Fruit fly (Drosophila melanogaster) whole organism, embryonic: Measurements from ENCODE around the gene CG4704.

Experiments used
- ATbp ChIP-seq: fragments of 200-800 bp; sonication (Bioruptor generic); optimal IDR thresholded peaks from 2 replicates; lab custom pipeline; 2017; ENCODE audit warnings: missing biosample characterization, mild to moderate bottlenecking, missing genetic modification characterization, missing genetic modification reagents
- Ada2b ChIP-seq: fragments of 200-800 bp; sonication (Bioruptor generic); IDR thresholded peaks from 2 replicates; pipeline ENCODE4 v1.3.6; 2022; ENCODE audit warnings: missing biosample characterization, missing genetic modification characterization
- Awh ChIP-seq: fragments of 200-800 bp; sonication (Bioruptor generic); IDR thresholded peaks from 2 replicates; pipeline ENCODE4, ENCODE4 v1.3.6; 2022; ENCODE audit warnings: missing biosample characterization, missing genetic modification characterization
- CG1024 ChIP-seq: fragments of 200-800 bp; sonication (Bioruptor generic); IDR thresholded peaks from 2 replicates; pipeline ENCODE4 v1.3.6; 2022; ENCODE audit warnings: missing biosample characterization, missing genetic modification characterization
- CG10366 ChIP-seq: fragments of 200-800 bp; sonication (Bioruptor generic); IDR thresholded peaks from 2 replicates; pipeline ENCODE4 v1.3.6; 2022; ENCODE audit warnings: missing biosample characterization, missing genetic modification characterization
- CG10654 ChIP-seq: fragments of 200-800 bp; sonication (Bioruptor generic); optimal IDR thresholded peaks from 2 replicates; lab custom pipeline; 2016; ENCODE audit warnings: missing biosample characterization, missing genetic modification characterization
- CG10959 ChIP-seq: fragments of 200-800 bp; sonication (Bioruptor generic); IDR thresholded peaks from 2 replicates; pipeline ENCODE4 v1.3.6; 2022; ENCODE audit warnings: missing biosample characterization, missing genetic modification characterization
- CG10979 ChIP-seq: fragments of 200-800 bp; sonication (Bioruptor generic); optimal IDR thresholded peaks from 2 replicates; lab custom pipeline; 2018; ENCODE audit warnings: missing biosample characterization, mild to moderate bottlenecking, missing genetic modification characterization, moderate library complexity
- CG12071 ChIP-seq: fragments of 200-800 bp; sonication (Bioruptor generic); optimal IDR thresholded peaks from 3 replicates; lab custom pipeline; 2018; ENCODE audit warnings: missing biosample characterization, mild to moderate bottlenecking, missing genetic modification characterization
- CG13775 ChIP-seq: fragments of 200-800 bp; sonication (Bioruptor generic); optimal IDR thresholded peaks from 3 replicates; lab custom pipeline; 2017; ENCODE audit warnings: missing biosample characterization, mild to moderate bottlenecking, missing genetic modification characterization
- CG1602 ChIP-seq: fragments of 200-800 bp; sonication (Bioruptor generic); optimal IDR thresholded peaks from 3 replicates; lab custom pipeline; 2016; ENCODE audit warnings: missing biosample characterization, missing genetic modification characterization
- CG17802 ChIP-seq: fragments of 200-800 bp; sonication (Bioruptor generic); optimal IDR thresholded peaks from 2 replicates; lab custom pipeline; 2018; ENCODE audit warnings: missing biosample characterization, mild to moderate bottlenecking, missing genetic modification characterization, moderate library complexity
- CG2678 ChIP-seq: fragments of 200-800 bp; sonication (Bioruptor generic); optimal IDR thresholded peaks from 3 replicates; lab custom pipeline; 2019; ENCODE audit warnings: missing biosample characterization, mild to moderate bottlenecking, missing genetic modification characterization, moderate library complexity
- CG31224 ChIP-seq: fragments of 200-800 bp; sonication (Bioruptor generic); IDR thresholded peaks from 2 replicates; pipeline ENCODE4 v1.3.6; 2022; ENCODE audit warnings: missing biosample characterization, missing genetic modification characterization
- CG3995 ChIP-seq: fragments of 200-800 bp; sonication (Bioruptor generic); optimal IDR thresholded peaks from 3 replicates; lab custom pipeline; 2016; ENCODE audit warnings: missing biosample characterization, missing genetic modification characterization
- CG42726 ChIP-seq: fragments of 200-800 bp; sonication (Bioruptor generic); IDR thresholded peaks from 2 replicates; pipeline ENCODE4 v1.3.6; 2022; ENCODE audit warnings: missing biosample characterization, missing genetic modification characterization; ENCODE audit not compliant: partially characterized antibody
- CG4424 ChIP-seq: fragments of 200-800 bp; sonication (Bioruptor generic); optimal IDR thresholded peaks from 3 replicates; lab custom pipeline; 2016; ENCODE audit warnings: missing biosample characterization, missing genetic modification characterization
- CG4707 ChIP-seq: fragments of 200-800 bp; sonication (Bioruptor generic); optimal IDR thresholded peaks from 2 replicates; lab custom pipeline; 2018; ENCODE audit warnings: missing biosample characterization, mild to moderate bottlenecking, missing genetic modification characterization, moderate library complexity
- CG6272 ChIP-seq: fragments of 200-800 bp; sonication (Bioruptor generic); IDR thresholded peaks from 2 replicates; pipeline ENCODE4 v1.3.6; 2022; ENCODE audit warnings: missing biosample characterization, missing genetic modification characterization
- CG8281 ChIP-seq: fragments of 200-800 bp; sonication (Bioruptor generic); optimal IDR thresholded peaks from 2 replicates; lab custom pipeline; 2018; ENCODE audit warnings: missing biosample characterization, mild to moderate bottlenecking, missing genetic modification characterization, moderate library complexity
- CG8765 ChIP-seq: fragments of 200-800 bp; sonication (Bioruptor generic); IDR thresholded peaks from 2 replicates; pipeline ENCODE4 v1.3.6; 2022; ENCODE audit warnings: missing biosample characterization, missing genetic modification characterization
- CG9797 ChIP-seq: fragments of 200-800 bp; sonication (Bioruptor generic); optimal IDR thresholded peaks from 3 replicates; lab custom pipeline; 2018; ENCODE audit warnings: missing biosample characterization, mild to moderate bottlenecking, missing genetic modification characterization
- CG9932 ChIP-seq: fragments of 200-800 bp; sonication (Bioruptor generic); IDR thresholded peaks from 2 replicates; pipeline ENCODE4 v1.3.6; 2022; ENCODE audit warnings: missing biosample characterization, missing genetic modification characterization
- CTCF ChIP-seq: fragments of 200-800 bp; sonication (Bioruptor generic); optimal IDR thresholded peaks from 2 replicates; lab custom pipeline; 2017; ENCODE audit warnings: missing biosample characterization, mild to moderate bottlenecking, missing genetic modification characterization, moderate library complexity
- Dip3 ChIP-seq: fragments of 200-800 bp; sonication (Bioruptor generic); optimal IDR thresholded peaks from 3 replicates; lab custom pipeline; 2016; ENCODE audit warnings: missing biosample characterization, missing genetic modification characterization
- Dll ChIP-seq: fragments of 200-800 bp; sonication (Bioruptor generic); IDR thresholded peaks from 4 replicates; pipeline ENCODE4 v1.3.6; 2022; ENCODE audit warnings: missing biosample characterization, missing genetic modification characterization; ENCODE audit not compliant: partially characterized antibody
- E2f2 ChIP-seq: fragments of 200-800 bp; sonication (Bioruptor generic); IDR thresholded peaks from 2 replicates; pipeline ENCODE4 v1.3.6; 2022; ENCODE audit warnings: missing biosample characterization, missing genetic modification characterization
- Ets65A ChIP-seq: fragments of 200-800 bp; sonication (Bioruptor generic); peaks from one replicate; lab custom pipeline; 2016; ENCODE audit warnings: missing biosample characterization, missing genetic modification characterization
- HLH4C ChIP-seq: fragments of 200-800 bp; sonication (Bioruptor generic); IDR thresholded peaks from 3 replicates; pipeline ENCODE4 v1.3.6; 2022; ENCODE audit warnings: missing biosample characterization, missing genetic modification characterization; ENCODE audit not compliant: partially characterized antibody
- Kr ChIP-seq: fragments of 200-800 bp; sonication (Bioruptor generic); optimal IDR thresholded peaks from 2 replicates; lab custom pipeline; 2017; ENCODE audit warnings: missing biosample characterization, mild to moderate bottlenecking, missing genetic modification characterization
- NC2β ChIP-seq: fragments of 200-800 bp; sonication (Bioruptor generic); optimal IDR thresholded peaks from 2 replicates; lab custom pipeline; 2016; ENCODE audit warnings: missing biosample characterization, missing genetic modification characterization
- Side ChIP-seq: fragments of 200-800 bp; sonication (Bioruptor generic); optimal IDR thresholded peaks from 2 replicates; lab custom pipeline; 2016; ENCODE audit warnings: missing biosample characterization, missing genetic modification characterization
- TFAM ChIP-seq: fragments of 200-800 bp; sonication (Bioruptor generic); optimal IDR thresholded peaks from 2 replicates; lab custom pipeline; 2017; ENCODE audit warnings: missing biosample characterization, missing genetic modification characterization, inconsistent platforms
- Taf1 ChIP-seq: fragments of 200-800 bp; sonication (Bioruptor generic); IDR thresholded peaks from 2 replicates; pipeline ENCODE4 v1.3.6; 2022; ENCODE audit warnings: missing biosample characterization, missing genetic modification characterization
- Trl ChIP-seq, 3 experiments: fragments of >200 bp in 2 of 3; fragments of 200-800 bp in 1 of 3; sonication (Bioruptor generic) in 1 of 3; optimal IDR thresholded peaks; 2 replicates in 1 of 3; 3 replicates in 2 of 3; lab custom pipeline; 2016 to 2017; ENCODE audit warnings: missing biosample characterization in 1 of 3, missing genetic modification characterization in 1 of 3
- Vsx1 ChIP-seq: fragments of 200-800 bp; sonication (Bioruptor generic); optimal IDR thresholded peaks from 2 replicates; lab custom pipeline; 2017; ENCODE audit warnings: missing biosample characterization, mild to moderate bottlenecking, missing genetic modification characterization, missing genetic modification reagents
- bab2 ChIP-seq: fragments of 200-800 bp; sonication (Bioruptor generic); optimal IDR thresholded peaks from 2 replicates; lab custom pipeline; 2016; ENCODE audit warnings: missing biosample characterization, missing genetic modification characterization
- bsh ChIP-seq, 2 experiments: fragments of 200-800 bp; sonication (Bioruptor generic); optimal IDR thresholded peaks; 2 replicates each; lab custom pipeline; 2017 to 2018; ENCODE audit warnings: mild to moderate bottlenecking in 2 of 2, missing biosample characterization in 2 of 2, missing genetic modification characterization in 2 of 2, moderate library complexity in 1 of 2
- chif ChIP-seq, 2 experiments: fragments of 200-800 bp; sonication (Bioruptor generic); optimal IDR thresholded peaks; 3 replicates each; lab custom pipeline; 2016; ENCODE audit warnings: missing biosample characterization in 2 of 2, missing genetic modification characterization in 2 of 2
- crp ChIP-seq, 2 experiments: fragments of 200-800 bp; sonication (Bioruptor generic); optimal IDR thresholded peaks; 2 replicates in 1 of 2; 3 replicates in 1 of 2; lab custom pipeline; 2017; ENCODE audit warnings: missing biosample characterization in 2 of 2, missing genetic modification characterization in 2 of 2, mild to moderate bottlenecking in 1 of 2, moderate library complexity in 1 of 2
- danr ChIP-seq: fragments of 200-800 bp; sonication (Bioruptor generic); IDR thresholded peaks from 2 replicates; pipeline ENCODE4 v1.3.6; 2022; ENCODE audit warnings: missing biosample characterization, missing genetic modification characterization
- dmrt11E ChIP-seq: fragments of 200-800 bp; sonication (Bioruptor generic); optimal IDR thresholded peaks from 3 replicates; lab custom pipeline; 2018; ENCODE audit warnings: missing biosample characterization, mild to moderate bottlenecking, missing genetic modification characterization, moderate library complexity
- dmrt99B ChIP-seq: fragments of 200-800 bp; sonication (Bioruptor generic); optimal IDR thresholded peaks from 2 replicates; lab custom pipeline; 2018; ENCODE audit warnings: missing biosample characterization, mild to moderate bottlenecking, missing genetic modification characterization, moderate library complexity
- en ChIP-seq: fragments of 200-800 bp; sonication (Bioruptor generic); optimal IDR thresholded peaks from 2 replicates; lab custom pipeline; 2016; ENCODE audit warnings: missing biosample characterization, missing genetic modification characterization
- fd3F ChIP-seq: fragments of 200-800 bp; sonication (Bioruptor generic); optimal IDR thresholded peaks from 2 replicates; lab custom pipeline; 2018; ENCODE audit warnings: missing biosample characterization, mild to moderate bottlenecking, missing genetic modification characterization, moderate library complexity
- grn ChIP-seq: fragments of 200-800 bp; sonication (Bioruptor generic); optimal IDR thresholded peaks from 3 replicates; lab custom pipeline; 2017; ENCODE audit warnings: missing biosample characterization, missing genetic modification characterization
- her ChIP-seq: fragments of 200-800 bp; sonication (Bioruptor generic); optimal IDR thresholded peaks from 2 replicates; lab custom pipeline; 2016; ENCODE audit warnings: missing biosample characterization, missing genetic modification characterization
- inv ChIP-seq: fragments of 200-800 bp; sonication (Bioruptor generic); IDR thresholded peaks from 2 replicates; pipeline ENCODE4 v1.3.6; 2022; ENCODE audit warnings: missing biosample characterization, missing genetic modification characterization; ENCODE audit not compliant: partially characterized antibody
- nerfin-1 ChIP-seq: fragments of 200-800 bp; sonication (Bioruptor generic); optimal IDR thresholded peaks from 3 replicates; lab custom pipeline; 2019; ENCODE audit warnings: missing biosample characterization, mild to moderate bottlenecking, missing genetic modification characterization, moderate library complexity
- run ChIP-seq: fragments of 200-800 bp; sonication (Bioruptor generic); optimal IDR thresholded peaks from 3 replicates; lab custom pipeline; 2018; ENCODE audit warnings: missing biosample characterization, mild to moderate bottlenecking, missing genetic modification characterization
- tup ChIP-seq: fragments of 200-800 bp; sonication (Bioruptor generic); optimal IDR thresholded peaks from 2 replicates; lab custom pipeline; 2016; ENCODE audit warnings: missing biosample characterization, mild to moderate bottlenecking, missing genetic modification characterization, moderate library complexity

Gene CG4704

dm6 chr3R:22878416-22878815, 32.3 kb upstream of the CG4704 start (continued):
- no peak for TF ChIP-seq CG10654 (GFP tag; lab: Kevin White, UChicago)
- TF ChIP-seq Kr = no peak
- no peak for TF ChIP-seq crp (GFP tag; optimal IDR thresholded peaks at IDR 0.05; lab: Kevin White, UChicago)
- TF ChIP-seq CG1602 (GFP tag; lab: Kevin White, UChicago) = no peak
- TF ChIP-seq fd3F (GFP tag; lab: Kevin White, UChicago) = no peak
- no peak for TF ChIP-seq TFAM (GFP tag; lab: Kevin White, UChicago)
- no peak for TF ChIP-seq CG6272
- no peak for TF ChIP-seq Trl (optimal IDR thresholded peaks at IDR 0.05; lab: Kevin White, UChicago)
- no peak for TF ChIP-seq Trl (GFP tag; optimal IDR thresholded peaks at IDR 0.05; lab: Kevin White, UChicago)
- TF ChIP-seq CG4424 (GFP tag; lab: Kevin White, UChicago) = no peak
- no peak for TF ChIP-seq CTCF
- no peak for TF ChIP-seq run (tag; lab: Kevin White, UChicago)
- no peak for TF ChIP-seq CG9797
- no peak for TF ChIP-seq CG3995 (GFP tag; lab: Kevin White, UChicago)
- TF ChIP-seq CG10959 (GFP tag; lab: Robert Waterston, UW) = peak; percentile 37; the same call in 1 of the 2 replicates
- no peak for TF ChIP-seq bab2
- no peak for TF ChIP-seq HLH4C (GFP tag; lab: Robert Waterston, UW)
- TF ChIP-seq Awh (GFP tag; lab: Robert Waterston, UW) = peak; percentile 55; the same call in 1 of the 2 replicates
- peak; percentile 75 for TF ChIP-seq CG10979 (tag; lab: Kevin White, UChicago)
- TF ChIP-seq CG8281 (tag; lab: Kevin White, UChicago) = no peak
- peak; percentile 26 for TF ChIP-seq CG13775 (GFP tag; lab: Kevin White, UChicago)
- TF ChIP-seq Ada2b (GFP tag; lab: Robert Waterston, UW) = no peak
- no peak for TF ChIP-seq CG8765
- TF ChIP-seq NC2β (GFP tag; lab: Kevin White, UChicago) = no peak
- no peak for TF ChIP-seq CG1024 (GFP tag; lab: Robert Waterston, UW)
- TF ChIP-seq danr (GFP tag; lab: Robert Waterston, UW) = peak; percentile 39; the same call in 1 of the 2 replicates
- TF ChIP-seq CG4707 = no peak
- no peak for TF ChIP-seq CG31224 (GFP tag; lab: Robert Waterston, UW)
- TF ChIP-seq ATbp = peak; percentile 19
- no peak for TF ChIP-seq grn (GFP tag; lab: Kevin White, UChicago)
- no peak for TF ChIP-seq Dll (GFP tag; lab: Robert Waterston, UW)
- TF ChIP-seq Ets65A (GFP tag; lab: Kevin White, UChicago) = peak; percentile 83
- TF ChIP-seq inv (GFP tag; lab: Robert Waterston, UW) = no peak
- no peak; the same call in 1 of the 2 replicates for TF ChIP-seq CG10366 (GFP tag; lab: Robert Waterston, UW)
- TF ChIP-seq E2f2 = no peak
- peak; percentile 33 for TF ChIP-seq nerfin-1
- TF ChIP-seq CG12071 = peak; percentile 3
- peak; percentile 53 for TF ChIP-seq dmrt99B (tag; lab: Kevin White, UChicago)
- peak; percentile 6 for TF ChIP-seq CG17802 (tag; lab: Kevin White, UChicago)
- peak in 1 of 2 experiments; percentile 72 for TF ChIP-seq bsh (GFP tag; optimal IDR thresholded peaks at IDR 0.05; lab: Kevin White, UChicago)
- no peak for TF ChIP-seq her (GFP tag; lab: Kevin White, UChicago)
- TF ChIP-seq Dip3 (GFP tag; lab: Kevin White, UChicago) = no peak
- peak; percentile 77 for TF ChIP-seq dmrt11E (tag; lab: Kevin White, UChicago)
- TF ChIP-seq CG2678 (tag; lab: Kevin White, UChicago) = peak; percentile 67
- no peak for TF ChIP-seq CG42726
- TF ChIP-seq CG9932 = no peak
- peak in 1 of 2 experiments; percentile 17 for TF ChIP-seq chif (GFP tag; optimal IDR thresholded peaks at IDR 0.05; lab: Kevin White, UChicago)
- TF ChIP-seq tup (GFP tag; lab: Kevin White, UChicago) = no peak
- no peak for TF ChIP-seq en (GFP tag; lab: Kevin White, UChicago)
- TF ChIP-seq Side (GFP tag; lab: Kevin White, UChicago) = no peak
- TF ChIP-seq Taf1 = no peak
- TF ChIP-seq Vsx1 (GFP tag; lab: Kevin White, UChicago) = no peak
